Worm (Caenorhabditis elegans): Measurements from ENCODE around the gene Y53F4B.25.

Gene Y53F4B.25

DNA sequence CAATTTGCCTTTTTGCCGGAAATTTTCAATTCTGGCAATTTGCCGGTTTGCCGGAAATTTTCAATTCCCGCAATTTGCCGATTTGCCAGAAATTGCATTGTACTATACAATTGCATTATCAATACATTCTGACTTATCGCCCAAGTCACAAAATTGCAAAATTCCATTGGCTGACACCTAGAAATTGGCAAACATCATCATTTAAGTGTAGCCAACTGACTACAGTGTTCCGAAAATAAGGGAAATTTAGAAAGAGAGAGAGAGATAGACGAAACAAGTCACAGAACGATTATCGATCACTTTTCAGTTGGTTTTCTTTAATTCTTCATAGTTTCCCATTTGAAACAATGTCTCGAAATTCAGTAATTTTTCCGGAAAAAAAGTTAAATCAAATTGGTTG is 24.6 kb upstream of the Y53F4B.25 start:
- TF ChIP-seq elt-2 (tag; optimal IDR thresholded peaks at IDR 0.05) (peak; percentile 21), ceh-34 (tag; optimal IDR thresholded peaks at IDR 0.05) (no peak)

DNA sequence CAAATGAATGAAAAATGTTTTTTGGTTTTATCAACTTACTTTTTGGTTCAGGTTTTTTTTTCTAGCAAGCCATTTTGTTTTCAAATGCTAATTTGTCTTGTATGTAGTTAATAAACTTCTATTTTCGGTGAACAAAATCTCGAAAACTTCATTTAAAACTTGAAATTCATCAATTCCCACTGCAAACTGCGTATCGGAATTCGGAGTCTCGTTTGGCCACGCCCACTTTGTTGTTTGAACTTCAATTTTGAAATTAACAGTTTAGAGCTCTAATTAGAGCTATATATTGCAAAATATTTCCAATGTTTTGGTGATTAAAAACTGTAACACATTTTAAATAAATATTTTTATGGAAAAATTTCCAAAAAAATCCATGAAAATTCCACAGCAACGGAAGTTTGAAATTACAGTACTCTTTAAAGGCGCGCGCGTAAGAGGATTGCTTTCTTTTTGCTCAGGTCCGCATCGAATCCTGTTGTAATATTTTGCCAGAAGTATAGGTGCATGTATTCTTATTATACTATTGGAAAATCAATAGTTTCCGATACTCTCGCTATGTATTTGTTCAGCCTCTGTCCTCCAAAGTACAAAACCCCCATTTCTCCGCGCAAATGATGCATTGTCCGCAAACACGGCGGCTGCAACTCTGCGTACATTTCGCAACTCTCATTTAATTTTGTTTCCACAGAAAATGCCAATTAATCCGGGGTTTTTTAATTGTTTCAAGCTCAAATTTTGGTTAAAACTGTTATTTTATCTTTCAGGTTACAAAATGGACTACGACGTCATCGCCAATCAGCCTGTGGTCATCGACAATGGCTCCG is 16.2 kb upstream of the Y53F4B.25 start, which contains the start of gene arp-1:
Gene arp-1, plus strand, starts transcription at position 765 of the 824 bp plus-strand sequence.
- TF ChIP-seq zip-5 (tag; optimal IDR thresholded peaks at IDR 0.05) (peak; percentile 10), ceh-45 (GFP tag; IDR thresholded peaks at IDR 0.05) (no peak), ceh-9 (tag; optimal IDR thresholded peaks at IDR 0.05) (no peak), hlh-30 (tag; optimal IDR thresholded peaks at IDR 0.05; ENCODE audit: insufficient read depth) (no peak), tbx-2 (tag; optimal IDR thresholded peaks at IDR 0.05) (no peak), ztf-16 (tag; optimal IDR thresholded peaks at IDR 0.05) (no peak), dmd-4 (tag; optimal IDR thresholded peaks at IDR 0.05; ENCODE audit: borderline replicate concordance) (no peak), eyg-1 (tag; optimal IDR thresholded peaks at IDR 0.05) (no peak), T23F11.4 (GFP tag; optimal IDR thresholded peaks at IDR 0.05) (no peak), ahr-1 (tag; optimal IDR thresholded peaks at IDR 0.05) (no peak), pag-3 (tag; optimal IDR thresholded peaks at IDR 0.05; ENCODE audit: borderline replicate concordance) (no peak), hlh-13 (GFP tag; optimal IDR thresholded peaks at IDR 0.05) (no peak), npax-4 (tag; optimal IDR thresholded peaks at IDR 0.05) (no peak), fkh-10 (GFP tag; optimal IDR thresholded peaks at IDR 0.05) (no peak), hlh-6 (tag; optimal IDR thresholded peaks at IDR 0.05) (no peak), ceh-30 (tag; optimal IDR thresholded peaks at IDR 0.05) (no peak), syd-9 (tag; optimal IDR thresholded peaks at IDR 0.05) (no peak), fax-1 (tag; optimal IDR thresholded peaks at IDR 0.05) (no peak), F13H6.1 (tag; optimal IDR thresholded peaks at IDR 0.05) (no peak), pqm-1 (tag; optimal IDR thresholded peaks at IDR 0.05) (no peak), C38D4.7 (GFP tag; optimal IDR thresholded peaks at IDR 0.05) (no peak), gmeb-2 (tag; optimal IDR thresholded peaks at IDR 0.05) (no peak), unc-42 (tag; optimal IDR thresholded peaks at IDR 0.05) (peak; percentile 67), Y22D7AL.16 (tag; optimal IDR thresholded peaks at IDR 0.05) (no peak), rnt-1 (tag; optimal IDR thresholded peaks at IDR 0.05) (no peak), madf-2 (tag; optimal IDR thresholded peaks at IDR 0.05) (no peak), ceh-48 (tag; optimal IDR thresholded peaks at IDR 0.05) (peak; percentile 8), elt-2 (tag; optimal IDR thresholded peaks at IDR 0.05) (peak; percentile 20), dve-1 (tag; optimal IDR thresholded peaks at IDR 0.05) (no peak), unc-3 (GFP tag; conservative IDR thresholded peaks at IDR 0.05) (no peak), unc-3 (tag; optimal IDR thresholded peaks at IDR 0.05) (no peak), unc-86 (tag; optimal IDR thresholded peaks at IDR 0.05) (no peak), ceh-31 (tag; optimal IDR thresholded peaks at IDR 0.05) (peak; percentile 45), odd-2 (tag; optimal IDR thresholded peaks at IDR 0.05) (no peak), C08G9.2 (tag; optimal IDR thresholded peaks at IDR 0.05) (no peak), che-1 (tag; optimal IDR thresholded peaks at IDR 0.05) (no peak), pros-1 (tag; optimal IDR thresholded peaks at IDR 0.05) (no peak), ceh-34 (tag; optimal IDR thresholded peaks at IDR 0.05) (peak; percentile 3), ceh-14 (tag; optimal IDR thresholded peaks at IDR 0.05) (peak; percentile 10), ceh-2 (tag; optimal IDR thresholded peaks at IDR 0.05) (no peak), sox-4 (tag; optimal IDR thresholded peaks at IDR 0.05) (no peak), pha-2 (tag; optimal IDR thresholded peaks at IDR 0.05) (peak; percentile 4), nhr-232 (tag; optimal IDR thresholded peaks at IDR 0.05) (no peak), lim-6 (tag; optimal IDR thresholded peaks at IDR 0.05) (no peak), unc-55 (GFP tag; optimal IDR thresholded peaks at IDR 0.05) (no peak), ceh-24 (tag; optimal IDR thresholded peaks at IDR 0.05) (no peak), pax-1 (tag; optimal IDR thresholded peaks at IDR 0.05) (no peak), ceh-18 (tag; optimal IDR thresholded peaks at IDR 0.05) (no peak), ttx-3 (tag; optimal IDR thresholded peaks at IDR 0.05) (no peak), lin-11 (tag; optimal IDR thresholded peaks at IDR 0.05) (no peak)
